Fruit fly (Drosophila melanogaster) S2 (cell line): Measurements from ENCODE around the gene slif.

Experiments used
- CG8478 ChIP-seq: fragments of >200 bp; optimal IDR thresholded peaks from 2 replicates; lab custom pipeline; 2018
- CTCF ChIP-seq, 2 experiments: fragments of >200 bp; optimal IDR thresholded peaks; 2 replicates each; lab custom pipeline; 2018

DNA sequence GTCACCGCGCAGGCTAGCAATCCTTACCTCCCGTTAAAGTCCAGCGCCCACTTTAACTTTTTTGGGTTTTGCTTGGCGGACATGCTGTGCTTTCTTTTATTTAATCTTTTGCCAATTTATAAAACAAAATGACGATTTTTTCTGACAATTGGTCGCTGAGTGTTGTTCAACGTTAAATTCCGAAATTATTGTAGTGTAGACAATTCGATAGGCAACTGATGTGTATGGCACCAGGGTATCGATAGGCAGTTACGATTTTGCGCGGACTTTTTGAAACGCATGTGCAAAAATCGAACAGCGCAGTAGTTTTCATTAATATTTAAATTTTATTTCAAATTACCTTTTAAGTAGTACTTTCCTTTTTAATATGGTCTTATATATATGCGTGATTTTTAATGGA, 12.8 kb upstream of the slif start, which contains the start of gene EMC4:
- TF ChIP-seq CG8478 (lab: Kevin White, UChicago) = no peak
- TF ChIP-seq CTCF (optimal IDR thresholded peaks at IDR 0.05; lab: Kevin White, UChicago) = no peak
